Worm (Caenorhabditis elegans) whole organism, young adult: ENCODE measurements around the gene cima-1.

Experiments used
- B0035.1 ChIP-seq: sonication (generic microtip); optimal IDR thresholded peaks from 2 replicates; lab custom pipeline; 2016; ENCODE audit warnings: missing genetic modification characterization, mild to moderate bottlenecking, missing compliant biosample characterization, missing genotype, missing genetic modification reagents
- C06A6.2 ChIP-seq: fragments of 200-800 bp; sonication (Bioruptor generic); conservative IDR thresholded peaks from 2 replicates; pipeline ENCODE4 v1.3.6; 2022; ENCODE audit warnings: missing genetic modification characterization, missing compliant biosample characterization
- D2030.7 ChIP-seq: fragments of 200-800 bp; sonication (Bioruptor generic); IDR thresholded peaks from 2 replicates; pipeline ENCODE4 v1.3.6; 2022; ENCODE audit warnings: missing genetic modification reagents, missing genetic modification characterization, missing compliant biosample characterization
- F22D6.2 ChIP-seq: sonication (generic microtip); optimal IDR thresholded peaks from 2 replicates; lab custom pipeline; 2016; ENCODE audit warnings: mild to moderate bottlenecking, missing genetic modification characterization, missing compliant biosample characterization
- F33H1.4 ChIP-seq: fragments of 200-800 bp; sonication (Bioruptor generic); IDR thresholded peaks from 2 replicates; pipeline ENCODE4 v1.3.6; 2022; ENCODE audit warnings: missing genetic modification reagents, missing genetic modification characterization, missing compliant biosample characterization
- F39B2.1 ChIP-seq: fragments of 200-800 bp; sonication (Bioruptor generic); IDR thresholded peaks from 2 replicates; pipeline ENCODE4 v1.3.6; 2022; ENCODE audit warnings: missing genetic modification reagents, missing genetic modification characterization, missing compliant biosample characterization
- F55B11.4 ChIP-seq: sonication (generic microtip); optimal IDR thresholded peaks from 2 replicates; lab custom pipeline; 2016; ENCODE audit warnings: missing compliant biosample characterization, missing genetic modification characterization, borderline replicate concordance; ENCODE audit not compliant: insufficient read depth
- Y53F4B.3 ChIP-seq: fragments of 200-800 bp; sonication (Bioruptor generic); IDR thresholded peaks from 2 replicates; pipeline ENCODE4 v1.3.6; 2022; ENCODE audit warnings: missing genetic modification reagents, missing genetic modification characterization, missing compliant biosample characterization
- Y67H2A.10 ChIP-seq: fragments of 200-800 bp; sonication (Bioruptor generic); conservative IDR thresholded peaks from 2 replicates; pipeline ENCODE4 v1.3.6; 2022; ENCODE audit warnings: missing genetic modification reagents, missing genetic modification characterization, missing compliant biosample characterization
- Y79H2A.3 ChIP-seq: fragments of 200-800 bp; sonication (Bioruptor generic); conservative IDR thresholded peaks from 2 replicates; pipeline ENCODE4 v1.3.6; 2022; ENCODE audit warnings: missing genetic modification reagents, missing genetic modification characterization, missing compliant biosample characterization
- Y95B8A.8 ChIP-seq: fragments of 200-800 bp; sonication (Bioruptor generic); IDR thresholded peaks from 2 replicates; pipeline ENCODE4 v1.3.6; 2022; ENCODE audit warnings: missing genetic modification reagents, missing genetic modification characterization, missing compliant biosample characterization
- ZK185.1 ChIP-seq: sonication (generic microtip); optimal IDR thresholded peaks from 2 replicates; lab custom pipeline; 2016; ENCODE audit warnings: mild to moderate bottlenecking, missing genetic modification characterization, missing compliant biosample characterization; ENCODE audit not compliant: poor library complexity, severe bottlenecking
- ama-1 ChIP-seq, 3 experiments: fragments of 150-350 bp in 1 of 3; sonication (generic microtip) in 2 of 3; optimal IDR thresholded peaks; 2 replicates each; lab custom pipeline; 2014 to 2018; ENCODE audit warnings: missing biosample characterization in 2 of 3, missing genetic modification characterization in 2 of 3, missing genetic modification reagents in 2 of 3
- bed-2 ChIP-seq: fragments of 200-800 bp; sonication (Bioruptor generic); IDR thresholded peaks from 2 replicates; pipeline ENCODE4 v1.3.6; 2022; ENCODE audit warnings: missing genetic modification reagents, missing genetic modification characterization, missing compliant biosample characterization
- cebp-1 ChIP-seq, 2 experiments: fragments of 200-800 bp in 1 of 2; sonication (Bioruptor generic) in 1 of 2; sonication (generic microtip) in 1 of 2; IDR thresholded peaks in 1 of 2; optimal IDR thresholded peaks in 1 of 2; 2 replicates each; pipeline versions ENCODE4 v1.3.6 to Lab custom; 2017 to 2022; ENCODE audit warnings: missing compliant biosample characterization in 2 of 2, missing genetic modification characterization in 2 of 2, mild to moderate bottlenecking in 1 of 2, missing genetic modification reagents in 1 of 2, moderate library complexity in 1 of 2
- ceh-100 ChIP-seq: fragments of 200-800 bp; sonication (Bioruptor generic); IDR thresholded peaks from 2 replicates; pipeline ENCODE4 v1.3.6; 2022; ENCODE audit warnings: missing genetic modification reagents, missing genetic modification characterization, missing compliant biosample characterization
- ceh-58 ChIP-seq: fragments of 200-800 bp; sonication (Bioruptor generic); IDR thresholded peaks from 2 replicates; pipeline ENCODE4 v1.3.6; 2022; ENCODE audit warnings: missing genetic modification characterization, missing compliant biosample characterization
- chd-7 ChIP-seq: sonication (generic microtip); optimal IDR thresholded peaks from 2 replicates; lab custom pipeline; 2016; ENCODE audit warnings: mild to moderate bottlenecking, missing genetic modification characterization, moderate library complexity, missing compliant biosample characterization
- dpl-1 ChIP-seq: fragments of 150-350 bp; optimal IDR thresholded peaks from 2 replicates; lab custom pipeline; 2014; ENCODE audit warnings: missing biosample characterization, missing genetic modification reagents, missing genetic modification characterization
- efl-1 ChIP-seq: fragments of 150-350 bp; optimal IDR thresholded peaks from 2 replicates; lab custom pipeline; 2014; ENCODE audit warnings: missing biosample characterization, missing genetic modification reagents, missing genetic modification characterization
- egl-18 ChIP-seq: fragments of 200-800 bp; sonication (Bioruptor generic); IDR thresholded peaks from 2 replicates; pipeline ENCODE4 v1.3.6; 2022; ENCODE audit warnings: missing genetic modification reagents, missing genetic modification characterization, missing compliant biosample characterization
- gei-17 ChIP-seq: fragments of 200-800 bp; sonication (Bioruptor generic); optimal IDR thresholded peaks from 2 replicates; lab custom pipeline; 2018; ENCODE audit warnings: mild to moderate bottlenecking, missing genetic modification characterization, missing compliant biosample characterization
- hmg-1.2 ChIP-seq: fragments of 200-800 bp; sonication (Bioruptor generic); IDR thresholded peaks from 2 replicates; pipeline ENCODE4 v1.3.6; 2022; ENCODE audit warnings: missing genetic modification reagents, missing genetic modification characterization, missing compliant biosample characterization
- hsf-1 ChIP-seq: fragments of 200-800 bp; sonication (Bioruptor generic); IDR thresholded peaks from 2 replicates; pipeline ENCODE4 v1.3.6; 2022; ENCODE audit warnings: missing genetic modification reagents, missing genetic modification characterization, missing compliant biosample characterization
- let-526 ChIP-seq: fragments of 200-800 bp; sonication (Bioruptor generic); IDR thresholded peaks from 2 replicates; pipeline ENCODE4 v1.3.6; 2022; ENCODE audit warnings: missing genetic modification reagents, missing genetic modification characterization, missing compliant biosample characterization
- madf-10 ChIP-seq: sonication (generic microtip); optimal IDR thresholded peaks from 2 replicates; lab custom pipeline; 2016; ENCODE audit warnings: mild to moderate bottlenecking, missing genetic modification characterization, missing compliant biosample characterization
- madf-3 ChIP-seq: fragments of 200-800 bp; sonication (Bioruptor generic); IDR thresholded peaks from 2 replicates; pipeline ENCODE4 v1.3.6; 2022; ENCODE audit warnings: missing genetic modification reagents, missing genetic modification characterization, missing compliant biosample characterization
- madf-6 ChIP-seq: fragments of 200-800 bp; sonication (Bioruptor generic); IDR thresholded peaks from 2 replicates; pipeline ENCODE4 v1.3.6; 2022; ENCODE audit warnings: missing genetic modification reagents, missing genetic modification characterization, missing compliant biosample characterization
- madf-8 ChIP-seq: fragments of 200-800 bp; sonication (Bioruptor generic); conservative IDR thresholded peaks from 2 replicates; pipeline ENCODE4 v1.3.6; 2022; ENCODE audit warnings: missing genetic modification reagents, missing genetic modification characterization, missing compliant biosample characterization
- nhr-27 ChIP-seq: fragments of 200-800 bp; sonication (Bioruptor generic); optimal IDR thresholded peaks from 2 replicates; lab custom pipeline; 2018; ENCODE audit warnings: mild to moderate bottlenecking, missing genetic modification characterization, moderate library complexity, missing compliant biosample characterization
- nhr-80 ChIP-seq: sonication (generic microtip); optimal IDR thresholded peaks from 2 replicates; lab custom pipeline; 2016; ENCODE audit warnings: missing genetic modification characterization, missing compliant biosample characterization
- nhr-90 ChIP-seq: sonication (generic microtip); optimal IDR thresholded peaks from 2 replicates; lab custom pipeline; 2016; ENCODE audit warnings: missing genotype, mild to moderate bottlenecking, missing genetic modification characterization, missing compliant biosample characterization
- sea-2 ChIP-seq: fragments of 200-800 bp; sonication (Bioruptor generic); IDR thresholded peaks from 2 replicates; pipeline ENCODE4 v1.3.6; 2022; ENCODE audit warnings: missing genetic modification characterization, missing compliant biosample characterization
- snpc-1.3 ChIP-seq: sonication (generic microtip); optimal IDR thresholded peaks from 2 replicates; lab custom pipeline; 2017; ENCODE audit warnings: missing genetic modification characterization, mild to moderate bottlenecking, missing compliant biosample characterization, antibody characterized with exemption, moderate library complexity, missing genotype, missing genetic modification reagents; ENCODE audit not compliant: insufficient read depth
- snpc-4 ChIP-seq, 5 experiments: fragments of 150-350 bp in 1 of 5; sonication (generic microtip) in 4 of 5; optimal IDR thresholded peaks; 2 replicates each; lab custom pipeline; 2014 to 2018; ENCODE audit warnings: missing genetic modification characterization in 5 of 5, missing biosample characterization in 3 of 5, antibody characterized with exemption in 2 of 5, mild to moderate bottlenecking in 2 of 5, missing compliant biosample characterization in 2 of 5, missing genotype in 2 of 5, moderate library complexity in 2 of 5, missing genetic modification reagents in 1 of 5
- sptf-2 ChIP-seq: fragments of 200-800 bp; sonication (Bioruptor generic); optimal IDR thresholded peaks from 2 replicates; lab custom pipeline; 2018; ENCODE audit warnings: mild to moderate bottlenecking, missing genetic modification characterization, missing compliant biosample characterization
- unc-62 ChIP-seq: fragments of 150-350 bp; optimal IDR thresholded peaks from 2 replicates; lab custom pipeline; 2014; ENCODE audit warnings: missing biosample characterization, missing genetic modification reagents, missing genetic modification characterization
- xnd-1 ChIP-seq: sonication (generic microtip); optimal IDR thresholded peaks from 2 replicates; lab custom pipeline; 2016; ENCODE audit warnings: missing genotype, missing genetic modification reagents, missing genetic modification characterization, missing compliant biosample characterization
- zfh-2 ChIP-seq: fragments of 200-800 bp; sonication (Bioruptor generic); conservative IDR thresholded peaks from 2 replicates; pipeline ENCODE4 v1.3.6; 2022; ENCODE audit warnings: missing genetic modification reagents, missing genetic modification characterization, missing compliant biosample characterization
- ztf-18 ChIP-seq: sonication (generic microtip); optimal IDR thresholded peaks from 2 replicates; lab custom pipeline; 2016; ENCODE audit warnings: missing genotype, mild to moderate bottlenecking, missing genetic modification characterization, missing compliant biosample characterization

Gene cima-1

ce11 chrIV:7672872-7673271 lies 21.6 kb downstream of the cima-1 start, which contains the start of gene C08G9.2:
C08G9.2 (minus strand) TSS chrIV:7672972.
- TF ChIP-seq nhr-80 (no peak), ztf-18 (tag; lab: Kevin White, UChicago) (no peak), nhr-90 (tag; lab: Kevin White, UChicago) (no peak), B0035.1 (tag; lab: Kevin White, UChicago) (no peak), Y95B8A.8 (GFP tag; lab: Robert Waterston, UW) (no peak), F33H1.4 (GFP tag; lab: Robert Waterston, UW) (no peak), madf-8 (no peak), chd-7 (no peak), snpc-4 (GFP tag; optimal IDR thresholded peaks at IDR 0.05; lab: Kevin White, UChicago) (no peak), snpc-4 (tag; optimal IDR thresholded peaks at IDR 0.05; lab: Kevin White, UChicago) (no peak), sea-2 (GFP tag; lab: Robert Waterston, UW) (no peak), madf-3 (GFP tag; lab: Robert Waterston, UW) (no peak), Y67H2A.10 (GFP tag; lab: Robert Waterston, UW) (no peak), Y79H2A.3 (GFP tag; lab: Robert Waterston, UW) (no peak)
- TF ChIP-seq, all 124 proteins: peak for 0

- TF ChIP-seq Y95B8A.8 (GFP tag; lab: Robert Waterston, UW) (no peak), xnd-1 (tag; lab: Kevin White, UChicago) (no peak), madf-10 (tag; lab: Kevin White, UChicago) (no peak), sptf-2 (GFP tag; lab: Kevin White, UChicago) (no peak), Y53F4B.3 (GFP tag; lab: Robert Waterston, UW) (no peak), nhr-27 (tag; lab: Kevin White, UChicago) (no peak), zfh-2 (GFP tag; lab: Robert Waterston, UW) (no peak), C06A6.2 (GFP tag; lab: Robert Waterston, UW) (no peak), sea-2 (GFP tag; lab: Robert Waterston, UW) (no peak), dpl-1 (GFP tag; lab: Kevin White, UChicago) (no peak), ZK185.1 (tag; lab: Kevin White, UChicago) (no peak), bed-2 (GFP tag; lab: Robert Waterston, UW) (no peak)
- TF ChIP-seq, all 124 proteins: peak for 0
These were observed 23.6 kb downstream of the cima-1 start, which contains the start of gene itr-1 for ce11 chrIV:7674874-7675273. itr-1 (plus strand) TSS chrIV:7675174.

- no peak for TF ChIP-seq Y79H2A.3 (GFP tag; lab: Robert Waterston, UW)
- TF ChIP-seq nhr-80 = peak; percentile 61
- TF ChIP-seq hmg-1.2 = no peak; the same call in 1 of the 2 replicates
- TF ChIP-seq F33H1.4 (GFP tag; lab: Robert Waterston, UW) = no peak
- TF ChIP-seq gei-17 = no peak
These were observed 27.9 kb downstream of the cima-1 start for ce11 chrIV:7679120-7679519.

- no peak for TF ChIP-seq cebp-1 (GFP tag; IDR thresholded peaks at IDR 0.05; lab: Robert Waterston, UW)
- TF ChIP-seq cebp-1 (tag; optimal IDR thresholded peaks at IDR 0.05; lab: Kevin White, UChicago) = no peak
- peak; percentile 46 for TF ChIP-seq nhr-80
These were observed 38.1 kb downstream of the cima-1 start for ce11 chrIV:7689326-7689725.

- TF ChIP-seq F55B11.4 (tag; lab: Kevin White, UChicago) = no peak
- no peak for TF ChIP-seq F22D6.2
- no peak for TF ChIP-seq ama-1 (optimal IDR thresholded peaks at IDR 0.05; lab: Kevin White, UChicago)
- no peak for TF ChIP-seq ama-1 (GFP tag; optimal IDR thresholded peaks at IDR 0.05; lab: Kevin White, UChicago)
- TF ChIP-seq efl-1 (GFP tag; lab: Kevin White, UChicago) = no peak
- TF ChIP-seq hsf-1 (GFP tag; lab: Robert Waterston, UW) = no peak
- no peak for TF ChIP-seq madf-6
- no peak for TF ChIP-seq ceh-58 (GFP tag; lab: Robert Waterston, UW)
- no peak for TF ChIP-seq sea-2 (GFP tag; lab: Robert Waterston, UW)
- TF ChIP-seq ceh-100 (GFP tag; lab: Robert Waterston, UW) = no peak
- TF ChIP-seq egl-18 (GFP tag; lab: Robert Waterston, UW) = no peak
- no peak for TF ChIP-seq F39B2.1 (GFP tag; lab: Robert Waterston, UW)
- TF ChIP-seq D2030.7 (GFP tag; lab: Robert Waterston, UW) = no peak
- TF ChIP-seq snpc-1.3 (tag; lab: Kevin White, UChicago) = no peak
- TF ChIP-seq unc-62 (GFP tag; lab: Kevin White, UChicago) = no peak
- TF ChIP-seq let-526 (GFP tag; lab: Robert Waterston, UW) = no peak
These were observed 41.2 kb downstream of the cima-1 start for ce11 chrIV:7692451-7692850.
